Worm (Caenorhabditis elegans) whole organism, L3 larva: ENCODE data around the gene C09B9.7.
"Not testable (repeated sequence)": the region's sequence is repeated elsewhere in the genome, so short reads cannot be mapped to it uniquely, and the experiment has no call there.

Source experiments
- R02D3.7 ChIP-seq: fragments of 150-350 bp; optimal IDR thresholded peaks from 2 replicates; lab custom pipeline; 2014; ENCODE audit warnings: missing biosample characterization, missing genetic modification characterization
- ZK546.5 ChIP-seq: sonication (generic microtip); optimal IDR thresholded peaks from 2 replicates; lab custom pipeline; 2017; ENCODE audit warnings: missing biosample characterization, missing genetic modification characterization
- aly-2 ChIP-seq: fragments of 150-350 bp; optimal IDR thresholded peaks from 2 replicates; lab custom pipeline; 2014; ENCODE audit warnings: missing biosample characterization, missing genetic modification characterization
- ama-1 ChIP-seq: fragments of 150-350 bp; optimal IDR thresholded peaks from 2 replicates; lab custom pipeline; 2018
- ceh-16 ChIP-seq: sonication (generic microtip); optimal IDR thresholded peaks from 2 replicates; lab custom pipeline; 2017; ENCODE audit warnings: missing biosample characterization, missing genetic modification characterization
- ceh-28 ChIP-seq: fragments of 150-350 bp; optimal IDR thresholded peaks from 2 replicates; lab custom pipeline; 2014; ENCODE audit warnings: missing biosample characterization, missing genetic modification reagents, missing genetic modification characterization
- ceh-9 ChIP-seq: sonication (generic microtip); optimal IDR thresholded peaks from 2 replicates; lab custom pipeline; 2018; ENCODE audit warnings: missing biosample characterization, missing genetic modification characterization
- egl-27 ChIP-seq: sonication (generic microtip); optimal IDR thresholded peaks from 4 replicates; lab custom pipeline; 2017; ENCODE audit warnings: missing biosample characterization, missing genetic modification reagents, missing genetic modification characterization
- egl-5 ChIP-seq: fragments of 150-350 bp; optimal IDR thresholded peaks from 2 replicates; lab custom pipeline; 2017; ENCODE audit warnings: missing biosample characterization, missing genetic modification reagents, missing genetic modification characterization, inconsistent platforms
- elt-1 ChIP-seq: fragments of 150-350 bp; optimal IDR thresholded peaks from 2 replicates; lab custom pipeline; 2014; ENCODE audit warnings: missing biosample characterization, missing genetic modification characterization
- elt-3 ChIP-seq, 3 experiments: fragments of 150-350 bp in 1 of 3; sonication (generic microtip) in 2 of 3; optimal IDR thresholded peaks; 2 replicates in 2 of 3; 4 replicates in 1 of 3; lab custom pipeline; 2014 to 2017; ENCODE audit warnings: missing biosample characterization in 3 of 3, missing genetic modification characterization in 3 of 3
- fkh-10 ChIP-seq: sonication (generic microtip); optimal IDR thresholded peaks from 2 replicates; lab custom pipeline; 2017; ENCODE audit warnings: missing biosample characterization, missing genetic modification reagents, missing genetic modification characterization
- fkh-2 ChIP-seq: fragments of 150-350 bp; optimal IDR thresholded peaks from 2 replicates; lab custom pipeline; 2014; ENCODE audit warnings: missing biosample characterization, missing genetic modification reagents, missing genetic modification characterization
- fos-1 ChIP-seq: fragments of 150-350 bp; optimal IDR thresholded peaks from 2 replicates; lab custom pipeline; 2014; ENCODE audit warnings: missing biosample characterization, missing genetic modification characterization
- hmg-11 ChIP-seq: sonication (generic microtip); optimal IDR thresholded peaks from 2 replicates; lab custom pipeline; 2016; ENCODE audit warnings: missing genetic modification characterization, missing compliant biosample characterization
- jun-1 ChIP-seq: fragments of 150-350 bp; optimal IDR thresholded peaks from 2 replicates; lab custom pipeline; 2014; ENCODE audit warnings: missing biosample characterization, missing genetic modification reagents, missing genetic modification characterization
- lin-15B ChIP-seq: fragments of 150-350 bp; optimal IDR thresholded peaks from 2 replicates; lab custom pipeline; 2014; ENCODE audit warnings: missing biosample characterization, missing genetic modification characterization
- lsy-12 ChIP-seq: sonication (generic microtip); optimal IDR thresholded peaks from 2 replicates; lab custom pipeline; 2016; ENCODE audit warnings: mild to moderate bottlenecking, missing genetic modification characterization, missing compliant biosample characterization
- nfya-1 ChIP-seq: sonication (generic microtip); optimal IDR thresholded peaks from 2 replicates; lab custom pipeline; 2017; ENCODE audit warnings: missing genetic modification characterization, mild to moderate bottlenecking, missing compliant biosample characterization, antibody characterized with exemption, moderate library complexity; ENCODE audit not compliant: insufficient read depth
- nhr-11 ChIP-seq: fragments of 150-350 bp; optimal IDR thresholded peaks from 2 replicates; lab custom pipeline; 2014; ENCODE audit warnings: missing biosample characterization, missing genetic modification characterization
- nhr-12 ChIP-seq: fragments of 150-350 bp; optimal IDR thresholded peaks from 2 replicates; lab custom pipeline; 2014; ENCODE audit warnings: missing biosample characterization, missing genetic modification characterization
- nhr-23 ChIP-seq: fragments of 150-350 bp; optimal IDR thresholded peaks from 2 replicates; lab custom pipeline; 2014; ENCODE audit warnings: missing biosample characterization, missing genetic modification reagents, missing genetic modification characterization
- nhr-237 ChIP-seq: fragments of 150-350 bp; optimal IDR thresholded peaks from 2 replicates; lab custom pipeline; 2014; ENCODE audit warnings: missing biosample characterization, missing genetic modification characterization
- nhr-25 ChIP-seq: sonication (generic microtip); optimal IDR thresholded peaks from 2 replicates; lab custom pipeline; 2017; ENCODE audit warnings: missing biosample characterization, missing genetic modification characterization
- nhr-28 ChIP-seq: fragments of 150-350 bp; optimal IDR thresholded peaks from 2 replicates; lab custom pipeline; 2014; ENCODE audit warnings: missing biosample characterization, missing genetic modification characterization
- nhr-43 ChIP-seq: sonication (generic microtip); optimal IDR thresholded peaks from 2 replicates; lab custom pipeline; 2016; ENCODE audit warnings: mild to moderate bottlenecking, missing genetic modification characterization, missing compliant biosample characterization; ENCODE audit not compliant: poor library complexity, severe bottlenecking
- nhr-67 ChIP-seq: fragments of 150-350 bp; optimal IDR thresholded peaks from 2 replicates; lab custom pipeline; 2014; ENCODE audit warnings: missing biosample characterization, missing genetic modification characterization
- nhr-76 ChIP-seq: fragments of 150-350 bp; sonication (generic microtip); optimal IDR thresholded peaks from 5 replicates; lab custom pipeline; 2014; ENCODE audit warnings: missing biosample characterization, missing genetic modification characterization
- pha-4 ChIP-seq: fragments of 150-350 bp; optimal IDR thresholded peaks from 2 replicates; lab custom pipeline; 2014; ENCODE audit warnings: missing biosample characterization, missing genetic modification reagents, missing genetic modification characterization
- sea-2 ChIP-seq: fragments of 150-350 bp; sonication (generic microtip); optimal IDR thresholded peaks from 4 replicates; lab custom pipeline; 2014; ENCODE audit warnings: missing biosample characterization, missing genetic modification reagents, missing genetic modification characterization
- skn-1 ChIP-seq: fragments of 150-350 bp; optimal IDR thresholded peaks from 2 replicates; lab custom pipeline; 2014; ENCODE audit warnings: missing biosample characterization, missing genetic modification characterization
- snpc-4 ChIP-seq: fragments of 150-350 bp; optimal IDR thresholded peaks from 2 replicates; lab custom pipeline; 2014; ENCODE audit warnings: missing biosample characterization, missing genetic modification characterization
- tbx-2 ChIP-seq: sonication (generic microtip); optimal IDR thresholded peaks from 2 replicates; lab custom pipeline; 2016; ENCODE audit warnings: mild to moderate bottlenecking, missing genetic modification characterization, missing compliant biosample characterization
- ztf-4 ChIP-seq: fragments of 150-350 bp; optimal IDR thresholded peaks from 2 replicates; lab custom pipeline; 2014; ENCODE audit warnings: missing biosample characterization, missing genetic modification characterization

C09B9.7 gene

DNA sequence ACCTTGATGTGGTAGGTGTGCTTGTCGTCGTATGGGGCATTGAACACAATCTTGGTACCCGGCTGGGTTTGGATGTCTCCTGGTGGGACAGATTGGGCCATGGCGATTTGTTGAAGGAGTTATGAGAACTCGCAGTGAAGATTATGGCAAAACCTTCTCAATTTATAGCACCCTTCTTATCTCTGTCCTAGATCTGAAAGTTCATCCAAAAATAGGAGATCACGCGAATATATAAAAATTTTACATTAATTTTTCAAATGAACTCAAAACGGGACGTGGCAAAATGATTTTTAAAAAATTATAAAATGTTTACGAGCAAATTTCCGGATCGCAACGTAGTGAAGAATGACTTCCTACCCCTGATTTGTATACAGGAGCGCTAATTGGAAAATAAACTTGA lies 4.1 kb upstream of the C09B9.7 start, which contains the start of gene msp-53:
TSS of gene msp-53 (minus strand) at position 101 of the 400 bp plus-strand sequence.
- not testable (repeated sequence) for TF ChIP-seq hmg-11, nhr-67, aly-2 (tag; lab: Kevin White, UChicago)
- TF ChIP-seq, all 47 proteins: peak for 0; not testable (repeated sequence) for 47

DNA sequence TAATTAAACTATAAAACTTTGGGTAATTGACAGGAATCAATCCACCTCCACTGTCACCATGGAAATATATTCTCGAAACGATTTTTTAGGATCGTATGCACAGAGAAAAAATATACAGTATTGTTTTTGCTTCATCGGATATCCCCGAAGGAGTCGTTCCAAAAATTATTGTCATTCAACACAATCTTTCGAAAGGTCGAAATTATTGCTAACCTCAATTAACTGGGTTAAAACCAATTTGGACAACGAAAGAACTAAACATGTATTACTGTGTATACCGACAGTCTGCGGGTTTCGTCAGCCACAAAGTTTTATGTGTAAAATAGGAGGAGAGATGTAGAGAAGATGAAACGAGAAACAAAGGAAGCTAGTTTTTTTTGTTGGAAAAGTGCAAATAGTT lies 2.4 kb upstream of the C09B9.7 start:
- TF ChIP-seq ZK546.5 (tag; lab: Kevin White, UChicago), result no peak
- TF ChIP-seq ceh-16 (tag; lab: Kevin White, UChicago), result no peak
- no peak for TF ChIP-seq fkh-2 (tag; lab: Kevin White, UChicago)
- TF ChIP-seq nhr-12, result no peak
- no peak for TF ChIP-seq nhr-76
- TF ChIP-seq nfya-1 (tag; lab: Kevin White, UChicago), result peak; percentile 24
- TF ChIP-seq nhr-11 (tag; lab: Kevin White, UChicago), result no peak
- no peak for TF ChIP-seq ztf-4 (tag; lab: Kevin White, UChicago)
- TF ChIP-seq snpc-4 (tag; lab: Kevin White, UChicago), result peak; percentile 95
- TF ChIP-seq ceh-9 (tag; lab: Kevin White, UChicago), result no peak
- no peak for TF ChIP-seq R02D3.7
- no peak for TF ChIP-seq sea-2 (GFP tag; lab: Kevin White, UChicago)
- TF ChIP-seq elt-1 (tag; lab: Kevin White, UChicago), result no peak
- peak; percentile 22 for TF ChIP-seq ama-1 (lab: Kevin White, UChicago)
- no peak for TF ChIP-seq nhr-237 (tag; lab: Kevin White, UChicago)
- TF ChIP-seq nhr-25 (tag; lab: Kevin White, UChicago), result peak; percentile 40
- TF ChIP-seq nhr-23 (tag; lab: Kevin White, UChicago), result peak; percentile 32
- TF ChIP-seq, all 47 proteins: peak for 5

DNA sequence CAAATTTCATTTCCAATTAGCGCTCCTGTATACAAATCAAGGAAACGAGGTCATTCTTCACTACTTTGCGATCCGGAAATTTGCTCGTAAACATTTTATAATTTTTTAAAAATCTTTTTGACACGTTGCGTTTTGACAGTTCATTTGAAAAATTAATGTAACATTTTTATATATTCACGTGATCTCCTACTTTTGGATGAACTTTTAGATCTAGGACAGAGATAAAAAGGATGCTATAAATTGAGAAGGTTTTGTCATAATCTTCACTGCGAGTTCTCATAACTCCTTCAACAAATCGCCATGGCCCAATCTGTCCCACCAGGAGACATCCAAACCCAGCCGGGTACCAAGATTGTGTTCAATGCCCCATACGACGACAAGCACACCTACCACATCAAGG lies 1.4 kb upstream of the C09B9.7 start, which contains the start of gene msp-57:
TSS of gene msp-57 (plus strand) at position 301 of the 400 bp plus-strand sequence.
- not testable (repeated sequence) for TF ChIP-seq fkh-2 (tag; lab: Kevin White, UChicago); elt-3 (tag; optimal IDR thresholded peaks at IDR 0.05; lab: Kevin White, UChicago); jun-1

DNA sequence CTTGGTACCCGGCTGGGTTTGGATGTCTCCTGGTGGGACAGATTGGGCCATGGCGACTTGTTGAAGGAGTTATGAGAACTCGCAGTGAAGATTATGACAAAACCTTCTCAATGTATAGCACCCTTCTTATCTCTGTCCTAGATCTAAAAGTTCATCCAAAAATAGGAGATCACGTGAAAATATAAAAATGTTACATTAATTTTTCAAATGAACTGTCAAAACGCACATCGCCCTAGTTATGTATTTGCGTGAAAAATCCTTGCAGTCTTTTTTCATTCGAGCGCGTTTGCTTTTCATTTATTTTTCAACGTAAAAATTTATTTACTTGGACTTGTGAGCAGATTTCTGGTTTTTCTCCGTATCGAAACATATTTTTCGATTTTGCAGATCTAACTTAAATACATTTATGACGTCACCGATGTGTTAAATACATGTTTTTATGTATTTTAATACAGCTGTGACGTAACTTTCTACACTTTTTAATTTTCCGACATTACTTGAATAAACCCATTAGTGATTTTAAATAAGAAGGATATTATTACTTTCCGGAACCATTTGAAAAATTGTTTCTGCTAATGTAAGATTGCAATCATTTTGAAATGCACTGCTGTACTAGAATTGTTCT lies 4.8 kb downstream of the C09B9.7 start, which contains the start of gene msp-55:
TSS of gene msp-55 (minus strand) at position 51 of the 625 bp plus-strand sequence.
- TF ChIP-seq fos-1 (no peak), nhr-12 (no peak), elt-1 (tag; lab: Kevin White, UChicago) (no peak), pha-4 (tag; lab: Kevin White, UChicago) (no peak), lin-15B (no peak), egl-27 (tag; lab: Kevin White, UChicago) (no peak)

DNA sequence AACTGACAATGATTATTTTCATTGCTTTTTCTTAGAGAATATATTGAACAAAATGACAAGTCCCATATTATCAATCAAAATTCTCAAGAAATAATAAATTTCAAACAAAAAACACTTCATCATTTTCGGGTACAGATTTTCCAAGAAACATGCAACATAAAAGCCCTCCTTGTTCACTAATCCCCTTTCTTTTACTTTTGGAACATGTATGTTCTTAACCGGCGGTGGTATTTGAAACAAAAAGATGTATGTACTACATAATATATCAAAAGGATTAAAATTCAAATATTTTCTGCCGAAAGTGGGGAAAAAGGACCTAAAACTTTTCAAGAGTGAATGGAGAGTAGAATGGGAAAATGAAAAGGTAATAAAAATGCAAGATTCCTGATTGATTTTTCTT lies 6.6 kb downstream of the C09B9.7 start:
- TF ChIP-seq egl-5 (tag; lab: Kevin White, UChicago), result no peak
- no peak for TF ChIP-seq tbx-2 (tag; lab: Kevin White, UChicago)
- TF ChIP-seq ZK546.5 (tag; lab: Kevin White, UChicago), result no peak
- TF ChIP-seq R02D3.7, result no peak
- no peak for TF ChIP-seq ceh-28 (tag; lab: Kevin White, UChicago)
- no peak for TF ChIP-seq fkh-2 (tag; lab: Kevin White, UChicago)
- no peak for TF ChIP-seq lsy-12 (tag; lab: Kevin White, UChicago)
- no peak for TF ChIP-seq lin-15B
- TF ChIP-seq nhr-12, result no peak
- no peak for TF ChIP-seq aly-2 (tag; lab: Kevin White, UChicago)
- no peak for TF ChIP-seq ceh-16 (tag; lab: Kevin White, UChicago)
- TF ChIP-seq ztf-4 (tag; lab: Kevin White, UChicago), result no peak
- TF ChIP-seq fkh-10 (GFP tag; lab: Kevin White, UChicago), result no peak
- no peak for TF ChIP-seq nhr-43 (tag; lab: Kevin White, UChicago)
- no peak for TF ChIP-seq nhr-28 (tag; lab: Kevin White, UChicago)
- TF ChIP-seq skn-1, result no peak
- TF ChIP-seq elt-1 (tag; lab: Kevin White, UChicago), result no peak
